ENCODE assay signal across 3 fruit fly cellular contexts in genomic region chr2L:9494663-9495417, dm6.
A peak's percentile ranks its signal among the peaks of the same experiment; 100 is the strongest.
TF ChIP-seq lines count a peak whose summit lies in the region.

TSS of gene Gdi (minus strand) at chr2L:9494876.

TF ChIP-seq in whole organism, adult, 20 proteins besides CTCF, POLR2A, EP300 and RAD21 (continued from another document):
- TF ChIP-seq tj (GFP tag; optimal IDR thresholded peaks at IDR 0.05; lab: Kevin White, UChicago) (no peak), CG12768 (GFP tag; optimal IDR thresholded peaks at IDR 0.05; lab: Kevin White, UChicago) (no peak)

TF ChIP-seq in whole organism, embryonic, 481 proteins besides CTCF, POLR2A, EP300 and RAD21 (continued from another document and continues in another):
- no peak for TF ChIP-seq prd (optimal IDR thresholded peaks at IDR 0.05; lab: Kevin White, UChicago)
- peak; percentile 19; the same call in 1 of the 3 replicates for TF ChIP-seq prd (GFP tag; IDR thresholded peaks at IDR 0.05; lab: Robert Waterston, UW)
- TF ChIP-seq jigr1 (GFP tag; IDR thresholded peaks at IDR 0.05; lab: Robert Waterston, UW) = no peak
- TF ChIP-seq Rx (GFP tag; IDR thresholded peaks at IDR 0.05; lab: Robert Waterston, UW) = peak; percentile 45
- no peak for TF ChIP-seq slp2 (GFP tag; optimal IDR thresholded peaks at IDR 0.05; lab: Kevin White, UChicago)
- TF ChIP-seq Dll (GFP tag; IDR thresholded peaks at IDR 0.05; lab: Robert Waterston, UW; ENCODE audit: partially characterized antibody) = peak; percentile 44; the same call in 1 of the 4 replicates
- peak; percentile 49; the same call in 1 of the 2 replicates for TF ChIP-seq sob (GFP tag; IDR thresholded peaks at IDR 0.05; lab: Robert Waterston, UW)
- TF ChIP-seq CG4820 (GFP tag; optimal IDR thresholded peaks at IDR 0.05; lab: Kevin White, UChicago) = no peak
- TF ChIP-seq grau (tag; optimal IDR thresholded peaks at IDR 0.05; lab: Kevin White, UChicago) = peak; percentile 34
- TF ChIP-seq CG4424 (GFP tag; optimal IDR thresholded peaks at IDR 0.05; lab: Kevin White, UChicago) = peak; percentile 29
- TF ChIP-seq pzg (GFP tag; optimal IDR thresholded peaks at IDR 0.05; lab: Kevin White, UChicago) = peak; percentile 53
- TF ChIP-seq sisA (GFP tag; IDR thresholded peaks at IDR 0.05; lab: Robert Waterston, UW) = 0 out of 2 replicates have a peak, but pooled peaks have one; percentile 16
- peak; percentile 28; the same call in 1 of the 3 replicates for TF ChIP-seq HLH4C (GFP tag; IDR thresholded peaks at IDR 0.05; lab: Robert Waterston, UW; ENCODE audit: partially characterized antibody)
- peak; percentile 0 for TF ChIP-seq Dad (GFP tag; optimal IDR thresholded peaks at IDR 0.05; lab: Kevin White, UChicago)
- TF ChIP-seq disco-r (GFP tag; optimal IDR thresholded peaks at IDR 0.05; lab: Kevin White, UChicago) = no peak
- TF ChIP-seq slou (GFP tag; optimal IDR thresholded peaks at IDR 0.05; lab: Kevin White, UChicago) = peak; percentile 30
- TF ChIP-seq gce (GFP tag; IDR thresholded peaks at IDR 0.05; lab: Robert Waterston, UW) = no peak
- peak; percentile 60 for TF ChIP-seq CG3281 (GFP tag; optimal IDR thresholded peaks at IDR 0.05; lab: Kevin White, UChicago)
- TF ChIP-seq Optix (GFP tag; IDR thresholded peaks at IDR 0.05; lab: Robert Waterston, UW) = no peak
- TF ChIP-seq pnt (GFP tag; optimal IDR thresholded peaks at IDR 0.05; lab: Kevin White, UChicago) = peak; percentile 7
- TF ChIP-seq Mad (GFP tag; optimal IDR thresholded peaks at IDR 0.05; lab: Kevin White, UChicago) = peak; percentile 22
- no peak for TF ChIP-seq jumu (GFP tag; optimal IDR thresholded peaks at IDR 0.05; lab: Kevin White, UChicago)
- peak; percentile 30 for TF ChIP-seq caup (GFP tag; optimal IDR thresholded peaks at IDR 0.05; lab: Kevin White, UChicago; ENCODE audit: severe bottlenecking)
- peak; percentile 53 for TF ChIP-seq CG13775 (GFP tag; optimal IDR thresholded peaks at IDR 0.05; lab: Kevin White, UChicago)
- TF ChIP-seq cas (GFP tag; IDR thresholded peaks at IDR 0.05; lab: Robert Waterston, UW) = no peak
- peak; percentile 61 for TF ChIP-seq CG12155 (GFP tag; optimal IDR thresholded peaks at IDR 0.05; lab: Kevin White, UChicago)
- peak; percentile 19 for TF ChIP-seq CHES-1-like (GFP tag; optimal IDR thresholded peaks at IDR 0.05; lab: Kevin White, UChicago)
- TF ChIP-seq nerfin-2 (GFP tag; IDR thresholded peaks at IDR 0.05; lab: Robert Waterston, UW; ENCODE audit: partially characterized antibody) = no peak
- TF ChIP-seq CG15269 (tag; optimal IDR thresholded peaks at IDR 0.05; lab: Kevin White, UChicago) = peak; percentile 13
- peak; percentile 26 for TF ChIP-seq CG9727 (GFP tag; optimal IDR thresholded peaks at IDR 0.05; lab: Kevin White, UChicago)
- TF ChIP-seq crp (GFP tag; optimal IDR thresholded peaks at IDR 0.05; lab: Kevin White, UChicago) = peak in 1 of 2 experiments; percentile 81
- TF ChIP-seq sna (GFP tag; IDR thresholded peaks at IDR 0.05; lab: Robert Waterston, UW; ENCODE audit: partially characterized antibody) = 0 out of 2 replicates have a peak, but pooled peaks have one; percentile 20
- TF ChIP-seq E2f1 (GFP tag; IDR thresholded peaks at IDR 0.05; lab: Robert Waterston, UW) = no peak
- TF ChIP-seq bab2 (GFP tag; optimal IDR thresholded peaks at IDR 0.05; lab: Kevin White, UChicago) = peak; percentile 45
- TF ChIP-seq Sox102F (GFP tag; optimal IDR thresholded peaks at IDR 0.05; lab: Kevin White, UChicago) = peak; percentile 23
- TF ChIP-seq cwo (GFP tag; optimal IDR thresholded peaks at IDR 0.05; lab: Kevin White, UChicago) = no peak
- no peak for TF ChIP-seq gro (GFP tag; optimal IDR thresholded peaks at IDR 0.05; lab: Kevin White, UChicago)
- peak; percentile 44 for TF ChIP-seq phol (tag; optimal IDR thresholded peaks at IDR 0.05; lab: Kevin White, UChicago)
- 0 out of 2 replicates have a peak, but pooled peaks have one; percentile 15 for TF ChIP-seq CG9215 (GFP tag; IDR thresholded peaks at IDR 0.05; lab: Robert Waterston, UW)
- peak; percentile 65 for TF ChIP-seq BEAF-32 (GFP tag; optimal IDR thresholded peaks at IDR 0.05; lab: Kevin White, UChicago)
- no peak for TF ChIP-seq ara (GFP tag; IDR thresholded peaks at IDR 0.05; lab: Robert Waterston, UW)
- peak; percentile 72 for TF ChIP-seq CG9932 (GFP tag; IDR thresholded peaks at IDR 0.05; lab: Robert Waterston, UW)
- TF ChIP-seq CG8944 (GFP tag; optimal IDR thresholded peaks at IDR 0.05; lab: Kevin White, UChicago) = peak; percentile 40
- TF ChIP-seq sens (GFP tag; lab: Kevin White, UChicago) = peak; percentile 18
- peak; percentile 52 for TF ChIP-seq Dref (GFP tag; IDR thresholded peaks at IDR 0.05; lab: Robert Waterston, UW)
- no peak for TF ChIP-seq CkIIα-i1 (GFP tag; IDR thresholded peaks at IDR 0.05; lab: Robert Waterston, UW)
- no peak for TF ChIP-seq ase (GFP tag; IDR thresholded peaks at IDR 0.05; lab: Robert Waterston, UW)
- TF ChIP-seq CG33557 (GFP tag; optimal IDR thresholded peaks at IDR 0.05; lab: Kevin White, UChicago) = no peak
- TF ChIP-seq unpg (GFP tag; optimal IDR thresholded peaks at IDR 0.05; lab: Kevin White, UChicago) = no peak
- TF ChIP-seq Chrac-16 (GFP tag; optimal IDR thresholded peaks at IDR 0.05; lab: Kevin White, UChicago) = peak; percentile 18
- TF ChIP-seq CG13624 (GFP tag; optimal IDR thresholded peaks at IDR 0.05; lab: Kevin White, UChicago) = no peak
- TF ChIP-seq trem (tag; optimal IDR thresholded peaks at IDR 0.05; lab: Kevin White, UChicago) = peak; percentile 17
- TF ChIP-seq CG9817 (tag; optimal IDR thresholded peaks at IDR 0.05; lab: Kevin White, UChicago) = peak; percentile 63
- TF ChIP-seq CG4360 (GFP tag; IDR thresholded peaks at IDR 0.05; lab: Robert Waterston, UW) = no peak
- peak; percentile 2 for TF ChIP-seq CG33213 (GFP tag; optimal IDR thresholded peaks at IDR 0.05; lab: Kevin White, UChicago)
- TF ChIP-seq CG10565 (GFP tag; optimal IDR thresholded peaks at IDR 0.05; lab: Kevin White, UChicago) = no peak
- TF ChIP-seq dmrt99B (tag; optimal IDR thresholded peaks at IDR 0.05; lab: Kevin White, UChicago) = no peak
- TF ChIP-seq rib (GFP tag; IDR thresholded peaks at IDR 0.05; lab: Robert Waterston, UW) = no peak
- TF ChIP-seq Hr3 (GFP tag; optimal IDR thresholded peaks at IDR 0.05; lab: Kevin White, UChicago) = no peak
- TF ChIP-seq CG10274 (GFP tag; optimal IDR thresholded peaks at IDR 0.05; lab: Kevin White, UChicago) = no peak
- TF ChIP-seq ftz-f1 (GFP tag; optimal IDR thresholded peaks at IDR 0.05; lab: Kevin White, UChicago) = no peak
- peak; percentile 67 for TF ChIP-seq CG14441 (GFP tag; IDR thresholded peaks at IDR 0.05; lab: Robert Waterston, UW)
- no peak for TF ChIP-seq lmd (GFP tag; IDR thresholded peaks at IDR 0.05; lab: Robert Waterston, UW)
- peak; percentile 45; the same call in 1 of the 2 replicates for TF ChIP-seq vvl (GFP tag; IDR thresholded peaks at IDR 0.05; lab: Robert Waterston, UW)

TF ChIP-seq in whole organism, prepupa, 60 proteins besides CTCF, POLR2A, EP300 and RAD21 (continued from another document):
- TF ChIP-seq CG10669 (GFP tag; optimal IDR thresholded peaks at IDR 0.05; lab: Kevin White, UChicago) = no peak
- peak; percentile 12 for TF ChIP-seq Hr39 (GFP tag; optimal IDR thresholded peaks at IDR 0.05; lab: Kevin White, UChicago)
- TF ChIP-seq CG34406 (GFP tag; optimal IDR thresholded peaks at IDR 0.05; lab: Kevin White, UChicago) = no peak
- no peak for TF ChIP-seq dsx (GFP tag; optimal IDR thresholded peaks at IDR 0.05; lab: Kevin White, UChicago; ENCODE audit: poor library complexity, severe bottlenecking)
- TF ChIP-seq pdm3 (GFP tag; optimal IDR thresholded peaks at IDR 0.05; lab: Kevin White, UChicago) = peak; percentile 43
- TF ChIP-seq CG6854 (GFP tag; optimal IDR thresholded peaks at IDR 0.05; lab: Kevin White, UChicago) = no peak
- TF ChIP-seq Sox102F (GFP tag; optimal IDR thresholded peaks at IDR 0.05; lab: Kevin White, UChicago) = no peak
- TF ChIP-seq topi (GFP tag; optimal IDR thresholded peaks at IDR 0.05; lab: Kevin White, UChicago) = no peak
- TF ChIP-seq Hr38 (GFP tag; optimal IDR thresholded peaks at IDR 0.05; lab: Kevin White, UChicago) = no peak
- no peak for TF ChIP-seq Sox15 (GFP tag; optimal IDR thresholded peaks at IDR 0.05; lab: Kevin White, UChicago)
- TF ChIP-seq CG6163 (GFP tag; IDR thresholded peaks at IDR 0.05; lab: Robert Waterston, UW) = peak; percentile 50; the same call in 2 of the 3 replicates
- no peak for TF ChIP-seq salr (GFP tag; optimal IDR thresholded peaks at IDR 0.05; lab: Kevin White, UChicago)
- peak; percentile 32 for TF ChIP-seq OdsH (GFP tag; optimal IDR thresholded peaks at IDR 0.05; lab: Kevin White, UChicago)
- TF ChIP-seq Eip75B (GFP tag; optimal IDR thresholded peaks at IDR 0.05; lab: Kevin White, UChicago) = no peak
- TF ChIP-seq Ets21C (GFP tag; optimal IDR thresholded peaks at IDR 0.05; lab: Kevin White, UChicago) = peak; percentile 3
- no peak for TF ChIP-seq CG6808 (GFP tag; optimal IDR thresholded peaks at IDR 0.05; lab: Kevin White, UChicago)
- TF ChIP-seq CG16779 (tag; optimal IDR thresholded peaks at IDR 0.05; lab: Kevin White, UChicago) = no peak
- TF ChIP-seq achi (GFP tag; optimal IDR thresholded peaks at IDR 0.05; lab: Kevin White, UChicago) = no peak
- no peak for TF ChIP-seq CG8119 (GFP tag; IDR thresholded peaks at IDR 0.05; lab: Robert Waterston, UW)
- TF ChIP-seq ss (GFP tag; optimal IDR thresholded peaks at IDR 0.05; lab: Kevin White, UChicago) = peak in 1 of 2 experiments; percentile 5
- no peak for TF ChIP-seq CG10631 (GFP tag; optimal IDR thresholded peaks at IDR 0.05; lab: Kevin White, UChicago)
- TF ChIP-seq CG8319 (GFP tag; optimal IDR thresholded peaks at IDR 0.05; lab: Kevin White, UChicago) = no peak
- peak; percentile 67 for TF ChIP-seq fkh (GFP tag; optimal IDR thresholded peaks at IDR 0.05; lab: Kevin White, UChicago)
- TF ChIP-seq CG11902 (GFP tag; optimal IDR thresholded peaks at IDR 0.05; lab: Kevin White, UChicago) = no peak
- no peak for TF ChIP-seq CG6276 (GFP tag; optimal IDR thresholded peaks at IDR 0.05; lab: Kevin White, UChicago)
- peak; percentile 7 for TF ChIP-seq Eip93F (GFP tag; optimal IDR thresholded peaks at IDR 0.05; lab: Kevin White, UChicago)
- TF ChIP-seq CG31627 (GFP tag; optimal IDR thresholded peaks at IDR 0.05; lab: Kevin White, UChicago) = peak; percentile 38
- TF ChIP-seq Lpt (GFP tag; optimal IDR thresholded peaks at IDR 0.05; lab: Kevin White, UChicago) = no peak
- TF ChIP-seq Sox14 (GFP tag; optimal IDR thresholded peaks at IDR 0.05; lab: Kevin White, UChicago) = no peak
- TF ChIP-seq Gug (GFP tag; IDR thresholded peaks at IDR 0.05; lab: Robert Waterston, UW) = no peak
- no peak for TF ChIP-seq CG9139 (GFP tag; optimal IDR thresholded peaks at IDR 0.05; lab: Kevin White, UChicago)
- no peak for TF ChIP-seq eg (GFP tag; IDR thresholded peaks at IDR 0.05; lab: Robert Waterston, UW)
- TF ChIP-seq CG7368 (GFP tag; optimal IDR thresholded peaks at IDR 0.05; lab: Kevin White, UChicago) = no peak
- TF ChIP-seq Hr4 (GFP tag; optimal IDR thresholded peaks at IDR 0.05; lab: Kevin White, UChicago) = no peak
- TF ChIP-seq net (GFP tag; optimal IDR thresholded peaks at IDR 0.05; lab: Kevin White, UChicago) = no peak
- no peak for TF ChIP-seq CG1621 (tag; optimal IDR thresholded peaks at IDR 0.05; lab: Kevin White, UChicago)
- TF ChIP-seq Eip78C (GFP tag; lab: Kevin White, UChicago) = peak; percentile 15
- no peak for TF ChIP-seq CG4318 (GFP tag; optimal IDR thresholded peaks at IDR 0.05; lab: Kevin White, UChicago)
- no peak for TF ChIP-seq dac (GFP tag; optimal IDR thresholded peaks at IDR 0.05; lab: Kevin White, UChicago)
- peak; percentile 9 for TF ChIP-seq lz (GFP tag; optimal IDR thresholded peaks at IDR 0.05; lab: Kevin White, UChicago)
- no peak for TF ChIP-seq Ets96B (tag; optimal IDR thresholded peaks at IDR 0.05; lab: Kevin White, UChicago)
